Worm (Caenorhabditis elegans) whole organism, L1 larva: ENCODE data around the gene F08G2.8.

ENCODE experiments used
- C04F5.9 ChIP-seq: sonication (generic microtip); optimal IDR thresholded peaks from 2 replicates; lab custom pipeline; 2016; ENCODE audit warnings: missing genetic modification characterization, missing compliant biosample characterization
- C34B4.2 ChIP-seq: sonication (generic microtip); optimal IDR thresholded peaks from 2 replicates; lab custom pipeline; 2017; ENCODE audit warnings: mild to moderate bottlenecking, missing genetic modification characterization, missing compliant biosample characterization
- F16B12.6 ChIP-seq: fragments of 150-350 bp; optimal IDR thresholded peaks from 2 replicates; lab custom pipeline; 2014; ENCODE audit warnings: missing biosample characterization, missing genetic modification characterization
- ama-1 ChIP-seq: fragments of 150-350 bp; optimal IDR thresholded peaks from 2 replicates; lab custom pipeline; 2014
- ceh-8 ChIP-seq: fragments of 200-800 bp; sonication (Bioruptor generic); optimal IDR thresholded peaks from 2 replicates; lab custom pipeline; 2018; ENCODE audit warnings: mild to moderate bottlenecking, missing genetic modification characterization, moderate library complexity, missing compliant biosample characterization
- ceh-88 ChIP-seq: fragments of 200-800 bp; sonication (Bioruptor generic); IDR thresholded peaks from 2 replicates; pipeline ENCODE4 v1.3.6; 2022; ENCODE audit warnings: missing genetic modification characterization, missing compliant biosample characterization
- ces-1 ChIP-seq: fragments of 150-350 bp; optimal IDR thresholded peaks from 2 replicates; lab custom pipeline; 2014; ENCODE audit warnings: missing biosample characterization, missing genetic modification reagents, missing genetic modification characterization
- dpl-1 ChIP-seq, 3 experiments: fragments of 150-350 bp in 2 of 3; sonication (generic microtip) in 1 of 3; optimal IDR thresholded peaks; 2 replicates each; lab custom pipeline; 2014 to 2017; ENCODE audit warnings: missing biosample characterization in 3 of 3, missing genetic modification characterization in 3 of 3, missing genetic modification reagents in 3 of 3
- efl-3 ChIP-seq: fragments of 200-800 bp; sonication (Bioruptor generic); optimal IDR thresholded peaks from 2 replicates; lab custom pipeline; 2018; ENCODE audit warnings: mild to moderate bottlenecking, missing genetic modification characterization, missing compliant biosample characterization
- egl-27 ChIP-seq, 2 experiments: fragments of 150-350 bp in 1 of 2; sonication (generic microtip); optimal IDR thresholded peaks; 3 replicates each; lab custom pipeline; 2017 to 2018; ENCODE audit warnings: missing biosample characterization in 2 of 2, missing genetic modification characterization in 2 of 2, missing genetic modification reagents in 2 of 2
- fkh-10 ChIP-seq: sonication (generic microtip); optimal IDR thresholded peaks from 2 replicates; lab custom pipeline; 2017; ENCODE audit warnings: missing biosample characterization, missing genetic modification reagents, missing genetic modification characterization
- fkh-4 ChIP-seq: sonication (generic microtip); optimal IDR thresholded peaks from 2 replicates; lab custom pipeline; 2016; ENCODE audit warnings: missing compliant biosample characterization, missing genetic modification characterization, borderline replicate concordance
- fkh-8 ChIP-seq: sonication (generic microtip); optimal IDR thresholded peaks from 2 replicates; lab custom pipeline; 2016; ENCODE audit warnings: mild to moderate bottlenecking, missing genetic modification characterization, missing compliant biosample characterization
- fos-1 ChIP-seq: fragments of 150-350 bp; optimal IDR thresholded peaks from 2 replicates; lab custom pipeline; 2014; ENCODE audit warnings: missing biosample characterization, missing genetic modification characterization
- irx-1 ChIP-seq: sonication (generic microtip); optimal IDR thresholded peaks from 2 replicates; lab custom pipeline; 2016; ENCODE audit warnings: missing genetic modification characterization, missing compliant biosample characterization
- isw-1 ChIP-seq: fragments of 200-800 bp; sonication (Bioruptor generic); IDR thresholded peaks from 2 replicates; pipeline ENCODE4 v1.3.6; 2022; ENCODE audit warnings: missing genetic modification characterization, missing compliant biosample characterization
- jun-1 ChIP-seq: fragments of 150-350 bp; optimal IDR thresholded peaks from 2 replicates; lab custom pipeline; 2014; ENCODE audit warnings: missing biosample characterization, missing genetic modification reagents, missing genetic modification characterization
- lin-14 ChIP-seq: fragments of 200-800 bp; sonication (Bioruptor generic); optimal IDR thresholded peaks from 2 replicates; lab custom pipeline; 2018; ENCODE audit warnings: mild to moderate bottlenecking, missing genetic modification characterization, moderate library complexity, missing compliant biosample characterization
- lin-15B ChIP-seq: fragments of 150-350 bp; sonication (generic microtip); optimal IDR thresholded peaks from 3 replicates; lab custom pipeline; 2014; ENCODE audit warnings: missing biosample characterization, missing genetic modification characterization
- lin-35 ChIP-seq, 2 experiments: fragments of 150-350 bp; optimal IDR thresholded peaks; 2 replicates each; lab custom pipeline; 2014; ENCODE audit warnings: missing biosample characterization in 2 of 2, missing genetic modification characterization in 2 of 2, missing genetic modification reagents in 2 of 2
- lin-39 ChIP-seq: fragments of 150-350 bp; optimal IDR thresholded peaks from 2 replicates; lab custom pipeline; 2014; ENCODE audit warnings: missing biosample characterization, missing genetic modification reagents, missing genetic modification characterization
- lir-3 ChIP-seq: sonication (generic microtip); optimal IDR thresholded peaks from 2 replicates; lab custom pipeline; 2016; ENCODE audit warnings: mild to moderate bottlenecking, missing genetic modification characterization, moderate library complexity, missing compliant biosample characterization; ENCODE audit not compliant: poor library complexity
- lsy-2 ChIP-seq, 2 experiments: fragments of 150-350 bp; optimal IDR thresholded peaks; 2 replicates each; lab custom pipeline; 2014; ENCODE audit warnings: missing biosample characterization in 2 of 2, missing genetic modification characterization in 2 of 2
- mab-9 ChIP-seq: fragments of 200-800 bp; sonication (Bioruptor generic); IDR thresholded peaks from 2 replicates; pipeline ENCODE4 v1.3.6; 2022; ENCODE audit warnings: missing genetic modification reagents, missing genetic modification characterization, missing compliant biosample characterization
- mep-1 ChIP-seq: fragments of 150-350 bp; optimal IDR thresholded peaks from 2 replicates; lab custom pipeline; 2014; ENCODE audit warnings: missing biosample characterization, missing genetic modification characterization
- nhr-19 ChIP-seq: fragments of 200-800 bp; sonication (Bioruptor generic); conservative IDR thresholded peaks from 2 replicates; pipeline ENCODE4 v1.3.6; 2022; ENCODE audit warnings: missing genetic modification characterization, missing compliant biosample characterization
- nhr-20 ChIP-seq: sonication (generic microtip); optimal IDR thresholded peaks from 2 replicates; lab custom pipeline; 2016; ENCODE audit warnings: mild to moderate bottlenecking, missing genetic modification characterization, missing compliant biosample characterization
- nhr-71 ChIP-seq: sonication (generic microtip); optimal IDR thresholded peaks from 2 replicates; lab custom pipeline; 2016; ENCODE audit warnings: mild to moderate bottlenecking, missing genetic modification characterization, moderate library complexity, missing compliant biosample characterization
- nhr-85 ChIP-seq: sonication (generic microtip); peaks from one replicate; lab custom pipeline; 2016; ENCODE audit warnings: missing genetic modification characterization, inconsistent platforms, missing compliant biosample characterization
- nhr-90 ChIP-seq: sonication (generic microtip); optimal IDR thresholded peaks from 2 replicates; lab custom pipeline; 2016; ENCODE audit warnings: mild to moderate bottlenecking, missing genetic modification characterization, missing compliant biosample characterization; ENCODE audit not compliant: poor library complexity
- pag-3 ChIP-seq: sonication (generic microtip); optimal IDR thresholded peaks from 2 replicates; lab custom pipeline; 2017; ENCODE audit warnings: missing genetic modification characterization, mild to moderate bottlenecking, missing compliant biosample characterization, antibody characterized with exemption, borderline replicate concordance; ENCODE audit not compliant: insufficient read depth
- pax-3 ChIP-seq: fragments of 200-800 bp; sonication (Bioruptor generic); optimal IDR thresholded peaks from 2 replicates; lab custom pipeline; 2018; ENCODE audit warnings: mild to moderate bottlenecking, missing genetic modification characterization, moderate library complexity, missing compliant biosample characterization
- pqm-1 ChIP-seq: sonication (generic microtip); optimal IDR thresholded peaks from 3 replicates; lab custom pipeline; 2017; ENCODE audit warnings: missing biosample characterization, missing genetic modification characterization
- rnt-1 ChIP-seq: sonication (generic microtip); optimal IDR thresholded peaks from 2 replicates; lab custom pipeline; 2016; ENCODE audit warnings: mild to moderate bottlenecking, missing genetic modification characterization, moderate library complexity, missing compliant biosample characterization
- skn-1 ChIP-seq: fragments of 150-350 bp; optimal IDR thresholded peaks from 2 replicates; lab custom pipeline; 2014; ENCODE audit warnings: missing biosample characterization, missing genetic modification characterization
- snpc-4 ChIP-seq: fragments of 150-350 bp; optimal IDR thresholded peaks from 2 replicates; lab custom pipeline; 2014; ENCODE audit warnings: missing biosample characterization, missing genetic modification characterization
- snu-23 ChIP-seq: sonication (generic microtip); optimal IDR thresholded peaks from 2 replicates; lab custom pipeline; 2016; ENCODE audit warnings: missing genetic modification characterization, missing compliant biosample characterization
- sptf-1 ChIP-seq: fragments of 150-350 bp; optimal IDR thresholded peaks from 2 replicates; lab custom pipeline; 2014; ENCODE audit warnings: missing biosample characterization, missing genetic modification characterization
- sup-37 ChIP-seq: fragments of 200-800 bp; sonication (Bioruptor generic); optimal IDR thresholded peaks from 2 replicates; lab custom pipeline; 2018; ENCODE audit warnings: mild to moderate bottlenecking, missing genetic modification characterization, missing compliant biosample characterization
- swsn-7 ChIP-seq: sonication (generic microtip); optimal IDR thresholded peaks from 2 replicates; lab custom pipeline; 2016; ENCODE audit warnings: missing genetic modification characterization, missing compliant biosample characterization
- tbx-2 ChIP-seq: sonication (generic microtip); optimal IDR thresholded peaks from 2 replicates; lab custom pipeline; 2016; ENCODE audit warnings: missing genetic modification characterization, missing compliant biosample characterization
- unc-130 ChIP-seq: fragments of 150-350 bp; optimal IDR thresholded peaks from 2 replicates; lab custom pipeline; 2017; ENCODE audit warnings: missing biosample characterization, missing genetic modification characterization, inconsistent platforms
- unc-86 ChIP-seq: sonication (generic microtip); optimal IDR thresholded peaks from 2 replicates; lab custom pipeline; 2016; ENCODE audit warnings: missing genetic modification characterization, missing compliant biosample characterization
- xbp-1 ChIP-seq: sonication (generic microtip); optimal IDR thresholded peaks from 2 replicates; lab custom pipeline; 2016; ENCODE audit warnings: missing genetic modification characterization, missing compliant biosample characterization
- zag-1 ChIP-seq: fragments of 150-350 bp; optimal IDR thresholded peaks from 2 replicates; lab custom pipeline; 2014; ENCODE audit warnings: missing biosample characterization, missing genetic modification characterization

F08G2.8 gene

DNA sequence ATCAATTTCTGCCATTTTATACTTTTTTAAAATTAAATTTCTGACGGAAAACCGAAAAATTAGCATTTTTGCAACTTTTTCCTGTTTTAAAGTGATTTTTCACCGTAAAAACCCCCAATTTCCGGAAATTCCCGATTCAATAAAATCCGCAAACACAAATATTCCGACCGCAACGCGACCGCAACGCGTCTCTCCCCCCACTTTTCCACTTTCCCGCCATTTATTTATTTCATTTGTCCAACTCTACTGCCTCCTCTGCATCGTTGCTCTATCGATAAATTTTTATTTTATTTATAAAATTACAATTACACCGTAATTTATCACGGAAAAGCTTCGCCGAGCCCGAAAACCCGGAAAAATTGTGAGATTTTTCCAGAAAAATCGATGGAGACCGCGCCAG, 36.2 kb downstream of the F08G2.8 start, which contains the start of gene mcd-1 (continued):
- TF ChIP-seq fkh-4 (tag; lab: Kevin White, UChicago) (no peak), fkh-10 (GFP tag; lab: Kevin White, UChicago) (peak; percentile 13), dpl-1 (GFP tag; optimal IDR thresholded peaks at IDR 0.05; lab: Kevin White, UChicago) (peak; percentile 81 to 90 (median 81)), ceh-88 (GFP tag; lab: Robert Waterston, UW) (no peak), sup-37 (no peak), unc-130 (tag; lab: Kevin White, UChicago) (no peak), fkh-8 (tag; lab: Kevin White, UChicago) (peak; percentile 66), xbp-1 (peak; percentile 47), mep-1 (tag; lab: Kevin White, UChicago) (peak; percentile 26), lsy-2 (tag; optimal IDR thresholded peaks at IDR 0.05; lab: Kevin White, UChicago) (peak; percentile 64 to 90), skn-1 (tag; lab: Kevin White, UChicago) (peak; percentile 43), pqm-1 (tag; lab: Kevin White, UChicago) (no peak), ama-1 (no peak), tbx-2 (tag; lab: Kevin White, UChicago) (peak; percentile 32), mab-9 (GFP tag; lab: Robert Waterston, UW) (no peak), nhr-90 (peak; percentile 15), nhr-19 (GFP tag; lab: Robert Waterston, UW) (peak; percentile 17; the same call in 1 of the 2 replicates), F16B12.6 (tag; lab: Kevin White, UChicago) (peak; percentile 22), fos-1 (tag; lab: Kevin White, UChicago) (peak; percentile 5), C34B4.2 (tag; lab: Kevin White, UChicago) (no peak), lin-15B (tag; lab: Kevin White, UChicago) (peak; percentile 92), jun-1 (tag; lab: Kevin White, UChicago) (no peak), C04F5.9 (tag; lab: Kevin White, UChicago) (no peak), lin-39 (tag; lab: Kevin White, UChicago) (no peak), pag-3 (tag; lab: Kevin White, UChicago) (no peak), lin-35 (GFP tag; optimal IDR thresholded peaks at IDR 0.05; lab: Kevin White, UChicago) (peak; percentile 78 to 93), egl-27 (tag; optimal IDR thresholded peaks at IDR 0.05; lab: Kevin White, UChicago) (no peak), swsn-7 (tag; lab: Kevin White, UChicago) (peak; percentile 21), nhr-71 (peak; percentile 75), irx-1 (tag; lab: Kevin White, UChicago) (no peak), isw-1 (GFP tag; lab: Robert Waterston, UW) (peak; percentile 32), nhr-85 (tag; lab: Kevin White, UChicago) (peak; percentile 69), unc-86 (tag; lab: Kevin White, UChicago) (peak; percentile 26)

DNA sequence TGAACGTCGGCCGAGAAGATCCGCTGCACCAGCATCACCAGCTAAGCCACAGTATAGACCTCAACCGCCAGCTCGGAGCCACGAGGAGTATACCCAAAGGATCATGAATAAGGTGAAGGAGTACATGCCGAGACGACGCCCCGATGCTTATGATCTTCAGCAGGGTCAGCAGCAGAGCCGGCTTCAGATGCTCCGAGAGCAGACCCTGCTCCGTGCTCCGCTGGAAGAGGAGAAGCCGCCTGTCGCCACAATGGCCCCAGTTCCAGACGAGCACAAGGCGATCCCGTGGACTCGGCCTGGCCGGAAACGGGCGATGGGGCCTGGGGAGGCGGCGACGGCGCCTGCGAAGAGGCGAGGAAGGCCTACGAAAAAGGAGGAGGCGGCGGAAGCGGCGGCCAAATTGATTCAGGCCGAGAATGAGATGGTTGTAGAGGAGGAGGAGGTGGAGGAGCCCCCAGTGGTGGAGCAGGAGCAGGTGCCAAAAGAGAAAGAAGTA, 44.2 kb downstream of the F08G2.8 start:
- TF ChIP-seq ceh-8 (GFP tag; lab: Kevin White, UChicago) (peak; percentile 40), nhr-90 (no peak)

DNA sequence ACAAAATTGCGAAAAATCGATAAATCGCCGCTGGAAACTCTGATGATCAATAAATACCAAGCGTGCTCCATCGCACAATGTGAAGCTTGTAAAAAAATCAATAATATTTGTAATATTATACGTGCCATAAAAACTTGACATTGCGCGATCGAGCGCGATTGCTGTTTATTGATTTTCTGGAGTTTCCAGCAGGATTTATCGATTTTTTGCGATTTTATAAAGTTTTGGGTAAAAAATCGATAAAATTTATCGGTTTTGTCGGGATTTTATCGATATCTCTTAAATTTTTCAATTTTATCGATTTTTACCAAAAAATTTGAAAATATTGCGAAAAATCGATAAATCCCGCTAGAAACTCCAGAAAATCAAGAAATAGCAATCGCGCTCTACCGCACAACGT, 47.7 kb downstream of the F08G2.8 start:
- TF ChIP-seq pax-3 (tag; lab: Kevin White, UChicago) (no peak), F16B12.6 (tag; lab: Kevin White, UChicago) (no peak), efl-3 (GFP tag; lab: Kevin White, UChicago) (no peak), mab-9 (GFP tag; lab: Robert Waterston, UW) (no peak), snu-23 (GFP tag; lab: Kevin White, UChicago) (no peak)

DNA sequence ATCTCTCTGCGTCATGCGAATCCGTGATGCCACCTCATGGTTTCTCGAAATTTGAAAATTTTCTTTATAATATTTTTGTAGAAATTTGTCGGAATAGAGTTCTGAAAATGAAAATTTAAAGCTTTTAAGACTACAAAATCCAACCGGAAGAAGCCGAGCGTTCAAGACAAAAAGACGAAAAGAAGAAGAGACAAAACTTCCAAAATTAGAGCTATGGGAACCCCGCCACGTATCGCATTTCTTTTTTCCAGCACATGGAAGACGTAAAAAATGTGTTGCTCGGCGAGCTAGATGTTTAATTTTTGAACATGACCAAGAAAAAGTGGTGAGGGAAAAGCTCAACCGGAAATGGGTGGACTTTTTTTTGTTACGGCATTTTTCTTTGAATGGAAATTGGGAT, 49.9 kb downstream of the F08G2.8 start, which contains the start of gene W02B8.1:
Gene W02B8.1, minus strand, starts transcription at position 101 of the 400 bp plus-strand sequence.
- TF ChIP-seq fkh-10 (GFP tag; lab: Kevin White, UChicago) (no peak), lin-14 (GFP tag; lab: Kevin White, UChicago) (no peak), nhr-20 (no peak), snpc-4 (tag; lab: Kevin White, UChicago) (no peak), sptf-1 (tag; lab: Kevin White, UChicago) (no peak), ces-1 (no peak), ceh-88 (GFP tag; lab: Robert Waterston, UW) (no peak), snu-23 (GFP tag; lab: Kevin White, UChicago) (no peak), lir-3 (tag; lab: Kevin White, UChicago) (no peak), zag-1 (tag; lab: Kevin White, UChicago) (no peak), rnt-1 (tag; lab: Kevin White, UChicago) (no peak), F16B12.6 (tag; lab: Kevin White, UChicago) (no peak), nhr-71 (no peak)
